Worm (Caenorhabditis elegans): ENCODE data around the gene unc-62.

DNA sequence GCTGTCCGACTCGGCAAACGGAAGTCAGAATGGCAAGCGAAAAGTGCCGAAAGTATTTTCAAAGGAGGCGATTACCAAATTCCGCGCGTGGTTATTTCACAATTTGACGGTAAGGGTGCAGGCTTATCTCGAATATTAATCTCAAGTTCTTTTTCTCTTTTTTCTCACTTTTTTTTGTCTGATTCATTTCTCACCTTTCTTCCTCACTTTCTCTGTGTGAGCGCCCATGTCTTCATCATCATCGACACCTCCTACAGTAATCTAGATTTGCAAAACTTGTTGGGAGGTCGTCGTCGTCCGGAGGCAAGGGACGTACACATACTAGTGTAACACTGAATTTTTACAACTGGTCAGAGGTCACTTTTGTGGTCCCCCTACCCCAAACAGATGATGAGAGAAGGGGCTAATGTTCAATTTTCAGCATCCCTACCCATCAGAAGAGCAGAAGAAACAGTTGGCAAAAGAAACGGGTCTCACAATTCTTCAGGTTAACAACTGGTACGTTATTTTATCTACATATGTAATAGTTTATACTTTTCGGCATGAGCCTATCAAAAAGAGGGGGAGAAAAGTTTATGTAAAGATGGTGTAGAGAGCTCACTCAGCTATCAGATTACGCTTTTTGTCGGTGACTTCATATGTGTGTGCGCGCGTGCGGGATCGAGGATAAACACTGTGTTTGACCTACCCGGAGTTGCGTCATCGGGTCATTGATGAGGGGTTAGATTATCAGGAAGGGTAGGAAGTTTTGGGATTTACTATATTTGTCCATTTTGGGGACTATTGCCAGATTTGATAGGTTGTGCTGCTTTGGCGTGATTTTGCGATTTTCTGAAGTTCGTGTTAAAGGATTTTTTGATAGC is 8.4 kb downstream of the unc-62 start:
- no peak for TF ChIP-seq fos-1 (tag; optimal IDR thresholded peaks at IDR 0.05)
- no peak for TF ChIP-seq snpc-4 (tag; optimal IDR thresholded peaks at IDR 0.05)
- TF ChIP-seq nhr-11 (tag; optimal IDR thresholded peaks at IDR 0.05) = no peak
- TF ChIP-seq elt-1 (tag; optimal IDR thresholded peaks at IDR 0.05) = no peak
- TF ChIP-seq lin-11 (tag; optimal IDR thresholded peaks at IDR 0.05) = no peak
- TF ChIP-seq elt-3 (tag; optimal IDR thresholded peaks at IDR 0.05) = no peak

Measured in whole organism, L2 larva.